Fruit fly (Drosophila melanogaster) whole organism, embryonic: ENCODE measurements around the gene SCCRO.

Experiments used
- Adf1 ChIP-seq: fragments of 200-800 bp; sonication (Bioruptor generic); IDR thresholded peaks from 2 replicates; pipeline ENCODE4 v1.3.6; 2022; ENCODE audit warnings: missing biosample characterization, missing genetic modification characterization
- Blimp-1 ChIP-seq: fragments of 200-800 bp; sonication (Bioruptor generic); optimal IDR thresholded peaks from 3 replicates; lab custom pipeline; 2018; ENCODE audit warnings: missing biosample characterization, missing genetic modification characterization, mild to moderate bottlenecking, moderate library complexity, missing genetic modification reagents
- BtbVII ChIP-seq: fragments of 200-800 bp; sonication (Bioruptor generic); optimal IDR thresholded peaks from 3 replicates; lab custom pipeline; 2017; ENCODE audit warnings: missing biosample characterization, mild to moderate bottlenecking, missing genetic modification characterization
- CG15011 ChIP-seq: fragments of 200-800 bp; sonication (Bioruptor generic); optimal IDR thresholded peaks from 3 replicates; lab custom pipeline; 2018; ENCODE audit warnings: missing biosample characterization, mild to moderate bottlenecking, missing genetic modification characterization
- CG15479 ChIP-seq: fragments of 200-800 bp; sonication (Bioruptor generic); optimal IDR thresholded peaks from 3 replicates; lab custom pipeline; 2019; ENCODE audit warnings: missing biosample characterization, mild to moderate bottlenecking, missing genetic modification characterization, moderate library complexity
- CG1602 ChIP-seq: fragments of 200-800 bp; sonication (Bioruptor generic); optimal IDR thresholded peaks from 3 replicates; lab custom pipeline; 2016; ENCODE audit warnings: missing biosample characterization, missing genetic modification characterization
- CG17829 ChIP-seq: fragments of 200-800 bp; optimal IDR thresholded peaks from 2 replicates; lab custom pipeline; 2019; ENCODE audit warnings: missing biosample characterization, mild to moderate bottlenecking, missing genetic modification characterization, moderate library complexity
- CG2116 ChIP-seq: fragments of 200-800 bp; sonication (Bioruptor generic); optimal IDR thresholded peaks from 3 replicates; lab custom pipeline; 2018; ENCODE audit warnings: missing biosample characterization, mild to moderate bottlenecking, missing genetic modification characterization
- CG30020 ChIP-seq: fragments of 200-800 bp; optimal IDR thresholded peaks from 2 replicates; lab custom pipeline; 2019; ENCODE audit warnings: missing biosample characterization, mild to moderate bottlenecking, missing genetic modification characterization, moderate library complexity
- CG30431 ChIP-seq: fragments of 200-800 bp; sonication (Bioruptor generic); optimal IDR thresholded peaks from 2 replicates; lab custom pipeline; 2017; ENCODE audit warnings: missing biosample characterization, missing genetic modification characterization
- CG32772 ChIP-seq: fragments of 200-800 bp; sonication (Bioruptor generic); IDR thresholded peaks from 2 replicates; pipeline ENCODE4 v1.3.6; 2022; ENCODE audit warnings: missing biosample characterization, missing genetic modification characterization
- CG34224 ChIP-seq: fragments of 200-800 bp; sonication (Bioruptor generic); IDR thresholded peaks from 3 replicates; pipeline ENCODE4 v1.3.6; 2022; ENCODE audit warnings: missing biosample characterization, missing genetic modification characterization; ENCODE audit not compliant: partially characterized antibody
- CG7372 ChIP-seq: fragments of 200-800 bp; sonication (Bioruptor generic); IDR thresholded peaks from 2 replicates; pipeline ENCODE4 v1.3.6; 2022; ENCODE audit warnings: missing biosample characterization, missing genetic modification characterization
- CG7745 ChIP-seq: fragments of 200-800 bp; sonication (Bioruptor generic); optimal IDR thresholded peaks from 2 replicates; lab custom pipeline; 2018; ENCODE audit warnings: missing biosample characterization, mild to moderate bottlenecking, missing genetic modification characterization, moderate library complexity
- CG8089 ChIP-seq: fragments of 200-800 bp; sonication (Bioruptor generic); optimal IDR thresholded peaks from 3 replicates; lab custom pipeline; 2016; ENCODE audit warnings: missing biosample characterization, missing genetic modification characterization
- CG8281 ChIP-seq: fragments of 200-800 bp; sonication (Bioruptor generic); optimal IDR thresholded peaks from 2 replicates; lab custom pipeline; 2018; ENCODE audit warnings: missing biosample characterization, mild to moderate bottlenecking, missing genetic modification characterization, moderate library complexity
- CG8388 ChIP-seq: fragments of 200-800 bp; sonication (Bioruptor generic); optimal IDR thresholded peaks from 2 replicates; lab custom pipeline; 2019; ENCODE audit warnings: missing biosample characterization, mild to moderate bottlenecking, missing genetic modification characterization, moderate library complexity
- CG9876 ChIP-seq: fragments of 200-800 bp; sonication (Bioruptor generic); optimal IDR thresholded peaks from 2 replicates; lab custom pipeline; 2016; ENCODE audit warnings: missing biosample characterization, missing genetic modification characterization
- Dfd ChIP-seq, 2 experiments: fragments of >200 bp; optimal IDR thresholded peaks; 2 replicates each; lab custom pipeline; 2017; ENCODE audit warnings: missing biosample characterization in 2 of 2, missing genetic modification characterization in 2 of 2
- Ets65A ChIP-seq: fragments of 200-800 bp; sonication (Bioruptor generic); peaks from one replicate; lab custom pipeline; 2016; ENCODE audit warnings: missing biosample characterization, missing genetic modification characterization
- Fer3 ChIP-seq: fragments of 200-800 bp; sonication (Bioruptor generic); optimal IDR thresholded peaks from 2 replicates; lab custom pipeline; 2018; ENCODE audit warnings: missing biosample characterization, mild to moderate bottlenecking, missing genetic modification characterization, moderate library complexity
- GATAe ChIP-seq: fragments of 200-800 bp; sonication (Bioruptor generic); conservative IDR thresholded peaks from 2 replicates; pipeline ENCODE4 v1.3.6; 2022; ENCODE audit warnings: missing biosample characterization, missing genetic modification characterization
- HmgD ChIP-seq: fragments of 200-800 bp; sonication (Bioruptor generic); optimal IDR thresholded peaks from 3 replicates; lab custom pipeline; 2016; ENCODE audit warnings: missing biosample characterization, missing genetic modification characterization
- HmgZ ChIP-seq: fragments of 200-800 bp; sonication (Bioruptor generic); optimal IDR thresholded peaks from 2 replicates; lab custom pipeline; 2018; ENCODE audit warnings: missing biosample characterization, mild to moderate bottlenecking, missing genetic modification characterization
- Nf-YB ChIP-seq: fragments of 200-800 bp; sonication (Bioruptor generic); optimal IDR thresholded peaks from 3 replicates; lab custom pipeline; 2019; ENCODE audit warnings: missing biosample characterization, mild to moderate bottlenecking, missing genetic modification characterization, moderate library complexity
- Poxn ChIP-seq: fragments of 200-800 bp; sonication (Bioruptor generic); IDR thresholded peaks from 2 replicates; pipeline ENCODE4 v1.3.6; 2022; ENCODE audit warnings: missing biosample characterization, missing genetic modification characterization
- TFAM ChIP-seq: fragments of 200-800 bp; sonication (Bioruptor generic); optimal IDR thresholded peaks from 2 replicates; lab custom pipeline; 2017; ENCODE audit warnings: missing biosample characterization, missing genetic modification characterization, inconsistent platforms
- ara ChIP-seq: fragments of 200-800 bp; sonication (Bioruptor generic); IDR thresholded peaks from 2 replicates; pipeline ENCODE4 v1.3.6; 2022; ENCODE audit warnings: missing biosample characterization, missing genetic modification characterization
- bsh ChIP-seq, 2 experiments: fragments of 200-800 bp; sonication (Bioruptor generic); optimal IDR thresholded peaks; 2 replicates each; lab custom pipeline; 2017 to 2018; ENCODE audit warnings: mild to moderate bottlenecking in 2 of 2, missing biosample characterization in 2 of 2, missing genetic modification characterization in 2 of 2, moderate library complexity in 1 of 2
- da ChIP-seq: fragments of 200-800 bp; sonication (Bioruptor generic); optimal IDR thresholded peaks from 2 replicates; lab custom pipeline; 2016; ENCODE audit warnings: missing biosample characterization, missing genetic modification characterization
- dpn ChIP-seq, 2 experiments: fragments of 200-800 bp; sonication (Bioruptor generic); optimal IDR thresholded peaks; 3 replicates each; lab custom pipeline; 2016; ENCODE audit warnings: missing biosample characterization in 2 of 2, missing genetic modification characterization in 2 of 2
- eyg ChIP-seq: fragments of 200-800 bp; sonication (Bioruptor generic); optimal IDR thresholded peaks from 3 replicates; lab custom pipeline; 2016; ENCODE audit warnings: missing biosample characterization, missing genetic modification characterization
- hbn ChIP-seq: fragments of 200-800 bp; sonication (Bioruptor generic); IDR thresholded peaks from 2 replicates; pipeline ENCODE4 v1.3.6; 2022; ENCODE audit warnings: missing biosample characterization, missing genetic modification characterization; ENCODE audit not compliant: partially characterized antibody
- ken ChIP-seq: fragments of 200-800 bp; sonication (Bioruptor generic); IDR thresholded peaks from 3 replicates; pipeline ENCODE4 v1.3.6; 2022; ENCODE audit warnings: missing biosample characterization, missing genetic modification characterization
- lola ChIP-seq, 3 experiments: fragments of >200 bp in 2 of 3; fragments of 200-800 bp in 1 of 3; sonication (Bioruptor generic) in 1 of 3; optimal IDR thresholded peaks; 2 replicates each; lab custom pipeline; 2017 to 2019; ENCODE audit warnings: missing biosample characterization in 3 of 3, missing genetic modification characterization in 3 of 3, mild to moderate bottlenecking in 1 of 3, moderate library complexity in 1 of 3
- onecut ChIP-seq: fragments of 200-800 bp; sonication (Bioruptor generic); IDR thresholded peaks from 2 replicates; pipeline ENCODE4 v1.3.6; 2022; ENCODE audit warnings: missing biosample characterization, missing genetic modification characterization
- rib ChIP-seq: fragments of 200-800 bp; sonication (Bioruptor generic); IDR thresholded peaks from 2 replicates; pipeline ENCODE4 v1.3.6; 2022; ENCODE audit warnings: missing biosample characterization, missing genetic modification characterization
- sc ChIP-seq, 3 experiments: fragments of >200 bp in 2 of 3; fragments of 200-800 bp in 1 of 3; sonication (Bioruptor generic) in 1 of 3; optimal IDR thresholded peaks; 2 replicates in 2 of 3; 3 replicates in 1 of 3; lab custom pipeline; 2017; ENCODE audit warnings: mild to moderate bottlenecking in 1 of 3, missing biosample characterization in 1 of 3, missing genetic modification characterization in 1 of 3, missing genetic modification reagents in 1 of 3
- shn ChIP-seq: fragments of 200-800 bp; sonication (Bioruptor generic); optimal IDR thresholded peaks from 3 replicates; lab custom pipeline; 2016; ENCODE audit warnings: missing biosample characterization, missing genetic modification characterization
- sna ChIP-seq: fragments of 200-800 bp; sonication (Bioruptor generic); IDR thresholded peaks from 2 replicates; pipeline ENCODE4 v1.3.6; 2022; ENCODE audit warnings: missing biosample characterization, missing genetic modification characterization; ENCODE audit not compliant: partially characterized antibody
- tin ChIP-seq: fragments of 200-800 bp; sonication (Bioruptor generic); optimal IDR thresholded peaks from 3 replicates; lab custom pipeline; 2016; ENCODE audit warnings: missing biosample characterization, missing genetic modification characterization
- tio ChIP-seq: fragments of 200-800 bp; sonication (Bioruptor generic); optimal IDR thresholded peaks from 2 replicates; lab custom pipeline; 2017; ENCODE audit warnings: missing biosample characterization, missing genetic modification characterization, inconsistent platforms
- tll ChIP-seq, 2 experiments: fragments of 200-800 bp in 1 of 2; fragments of >200 bp in 1 of 2; sonication (Bioruptor generic) in 1 of 2; optimal IDR thresholded peaks; 2 replicates each; lab custom pipeline; 2017 to 2019; ENCODE audit warnings: missing biosample characterization in 2 of 2, missing genetic modification characterization in 2 of 2, mild to moderate bottlenecking in 1 of 2, moderate library complexity in 1 of 2
- toy ChIP-seq: fragments of 200-800 bp; sonication (Bioruptor generic); IDR thresholded peaks from 2 replicates; pipeline ENCODE4 v1.3.6; 2022; ENCODE audit warnings: missing biosample characterization, missing genetic modification characterization
- trem ChIP-seq: fragments of 200-800 bp; optimal IDR thresholded peaks from 3 replicates; lab custom pipeline; 2019; ENCODE audit warnings: missing biosample characterization, mild to moderate bottlenecking, missing genetic modification characterization, moderate library complexity
- wdn ChIP-seq: fragments of 200-800 bp; sonication (Bioruptor generic); IDR thresholded peaks from 2 replicates; pipeline ENCODE4 v1.3.6; 2022; ENCODE audit warnings: missing biosample characterization, missing genetic modification characterization
- yki ChIP-seq: fragments of >200 bp; optimal IDR thresholded peaks from 3 replicates; lab custom pipeline; 2018
- zf30C ChIP-seq: fragments of 200-800 bp; sonication (Bioruptor generic); optimal IDR thresholded peaks from 3 replicates; lab custom pipeline; 2018; ENCODE audit warnings: missing biosample characterization, mild to moderate bottlenecking, missing genetic modification characterization

The SCCRO gene

dm6 chr3L:15587445-15588381 is 24.5 kb downstream of the SCCRO start, which contains the start of gene CG7656 (continued):
- TF ChIP-seq tll (GFP tag; optimal IDR thresholded peaks at IDR 0.05; lab: Kevin White, UChicago) (peak in 1 of 2 experiments; percentile 36), Nf-YB (no peak), toy (GFP tag; lab: Robert Waterston, UW) (no peak), Dfd (GFP tag; optimal IDR thresholded peaks at IDR 0.05; lab: Kevin White, UChicago) (no peak), HmgD (GFP tag; lab: Kevin White, UChicago) (peak; percentile 89), Ets65A (GFP tag; lab: Kevin White, UChicago) (peak; percentile 96), lola (GFP tag; optimal IDR thresholded peaks at IDR 0.05; lab: Kevin White, UChicago) (no peak), BtbVII (GFP tag; lab: Kevin White, UChicago) (no peak), CG30431 (no peak), CG9876 (peak; percentile 73), rib (GFP tag; lab: Robert Waterston, UW) (peak; percentile 27; the same call in 1 of the 2 replicates), bsh (GFP tag; optimal IDR thresholded peaks at IDR 0.05; lab: Kevin White, UChicago) (peak in 1 of 2 experiments; percentile 34), zf30C (peak; percentile 18), Blimp-1 (GFP tag; lab: Kevin White, UChicago) (no peak), CG32772 (peak; percentile 52), CG15479 (GFP tag; lab: Kevin White, UChicago) (no peak), Fer3 (tag; lab: Kevin White, UChicago) (peak; percentile 37), CG7372 (peak; percentile 68), CG15011 (GFP tag; lab: Kevin White, UChicago) (no peak), tin (GFP tag; lab: Kevin White, UChicago) (peak; percentile 82), CG8281 (no peak), trem (no peak), CG8089 (GFP tag; lab: Kevin White, UChicago) (peak; percentile 59), GATAe (GFP tag; lab: Robert Waterston, UW) (no peak), yki (peak; percentile 10), Poxn (GFP tag; lab: Robert Waterston, UW) (no peak), CG7745 (tag; lab: Kevin White, UChicago) (no peak), wdn (GFP tag; lab: Robert Waterston, UW) (peak; percentile 65), ara (peak; percentile 48; the same call in 1 of the 2 replicates), hbn (GFP tag; lab: Robert Waterston, UW) (no peak), TFAM (GFP tag; lab: Kevin White, UChicago) (no peak), CG2116 (GFP tag; lab: Kevin White, UChicago) (peak; percentile 51), ken (GFP tag; lab: Robert Waterston, UW) (peak; percentile 79), CG8388 (no peak), Adf1 (GFP tag; lab: Robert Waterston, UW) (no peak), sc (optimal IDR thresholded peaks at IDR 0.05; lab: Kevin White, UChicago) (no peak), sc (GFP tag; optimal IDR thresholded peaks at IDR 0.05; lab: Kevin White, UChicago) (no peak), CG17829 (tag; lab: Kevin White, UChicago) (peak; percentile 23), da (GFP tag; lab: Kevin White, UChicago) (peak; percentile 43), CG34224 (GFP tag; lab: Robert Waterston, UW) (no peak), tio (GFP tag; lab: Kevin White, UChicago) (no peak), CG30020 (tag; lab: Kevin White, UChicago) (no peak), sna (no peak), dpn (GFP tag; optimal IDR thresholded peaks at IDR 0.05; lab: Kevin White, UChicago) (peak; percentile 68 to 78), shn (GFP tag; lab: Kevin White, UChicago) (peak; percentile 75), eyg (GFP tag; lab: Kevin White, UChicago) (peak; percentile 60), CG1602 (GFP tag; lab: Kevin White, UChicago) (peak; percentile 51), onecut (GFP tag; lab: Robert Waterston, UW) (peak; percentile 11; the same call in 1 of the 2 replicates), HmgZ (tag; lab: Kevin White, UChicago) (peak; percentile 75)
